Fruit fly (Drosophila melanogaster) whole organism, embryonic: ENCODE results near the gene CG1024.

ENCODE experiments used
- Atf-2 ChIP-seq: fragments of 200-800 bp; sonication (Bioruptor generic); optimal IDR thresholded peaks from 2 replicates; lab custom pipeline; 2016; ENCODE audit warnings: missing biosample characterization, missing genetic modification characterization
- CG10274 ChIP-seq: fragments of 200-800 bp; sonication (Bioruptor generic); optimal IDR thresholded peaks from 3 replicates; lab custom pipeline; 2017; ENCODE audit warnings: missing biosample characterization, mild to moderate bottlenecking, missing genetic modification characterization
- CG11085 ChIP-seq: fragments of 200-800 bp; sonication (Bioruptor generic); IDR thresholded peaks from 2 replicates; pipeline ENCODE4 v1.3.6; 2022; ENCODE audit warnings: missing biosample characterization, missing genetic modification characterization
- CG11247 ChIP-seq: fragments of 200-800 bp; sonication (Bioruptor generic); IDR thresholded peaks from 2 replicates; pipeline ENCODE4 v1.3.6; 2022; ENCODE audit warnings: missing biosample characterization, missing genetic modification characterization
- CG12071 ChIP-seq: fragments of 200-800 bp; sonication (Bioruptor generic); optimal IDR thresholded peaks from 3 replicates; lab custom pipeline; 2018; ENCODE audit warnings: missing biosample characterization, mild to moderate bottlenecking, missing genetic modification characterization
- CG12769 ChIP-seq: fragments of 200-800 bp; sonication (Bioruptor generic); optimal IDR thresholded peaks from 2 replicates; lab custom pipeline; 2019; ENCODE audit warnings: missing biosample characterization, mild to moderate bottlenecking, missing genetic modification characterization, moderate library complexity
- CG13775 ChIP-seq: fragments of 200-800 bp; sonication (Bioruptor generic); optimal IDR thresholded peaks from 3 replicates; lab custom pipeline; 2017; ENCODE audit warnings: missing biosample characterization, mild to moderate bottlenecking, missing genetic modification characterization
- CG15011 ChIP-seq: fragments of 200-800 bp; sonication (Bioruptor generic); optimal IDR thresholded peaks from 3 replicates; lab custom pipeline; 2018; ENCODE audit warnings: missing biosample characterization, mild to moderate bottlenecking, missing genetic modification characterization
- CG18011 ChIP-seq: fragments of 200-800 bp; sonication (Bioruptor generic); optimal IDR thresholded peaks from 2 replicates; lab custom pipeline; 2017; ENCODE audit warnings: missing biosample characterization, missing genetic modification characterization, mild to moderate bottlenecking, moderate library complexity, missing genotype
- CG18262 ChIP-seq: fragments of 200-800 bp; optimal IDR thresholded peaks from 3 replicates; lab custom pipeline; 2019; ENCODE audit warnings: missing biosample characterization, mild to moderate bottlenecking, missing genetic modification characterization, moderate library complexity
- CG18764 ChIP-seq: fragments of 200-800 bp; sonication (Bioruptor generic); optimal IDR thresholded peaks from 3 replicates; lab custom pipeline; 2016; ENCODE audit warnings: missing biosample characterization, missing genetic modification characterization
- CG2116 ChIP-seq: fragments of 200-800 bp; sonication (Bioruptor generic); optimal IDR thresholded peaks from 3 replicates; lab custom pipeline; 2018; ENCODE audit warnings: missing biosample characterization, mild to moderate bottlenecking, missing genetic modification characterization
- CG2120 ChIP-seq: fragments of 200-800 bp; sonication (Bioruptor generic); optimal IDR thresholded peaks from 3 replicates; lab custom pipeline; 2016; ENCODE audit warnings: missing biosample characterization, missing genetic modification characterization
- CG3281 ChIP-seq: fragments of 200-800 bp; sonication (Bioruptor generic); optimal IDR thresholded peaks from 3 replicates; lab custom pipeline; 2017; ENCODE audit warnings: missing biosample characterization, mild to moderate bottlenecking, missing genetic modification characterization
- CG3995 ChIP-seq: fragments of 200-800 bp; sonication (Bioruptor generic); optimal IDR thresholded peaks from 3 replicates; lab custom pipeline; 2016; ENCODE audit warnings: missing biosample characterization, missing genetic modification characterization
- CG6765 ChIP-seq: fragments of 200-800 bp; sonication (Bioruptor generic); optimal IDR thresholded peaks from 3 replicates; lab custom pipeline; 2017; ENCODE audit warnings: missing biosample characterization, mild to moderate bottlenecking, missing genetic modification characterization
- CG6791 ChIP-seq: fragments of 200-800 bp; sonication (Bioruptor generic); IDR thresholded peaks from 3 replicates; pipeline ENCODE4 v1.3.6; 2022; ENCODE audit warnings: missing biosample characterization, missing genetic modification characterization; ENCODE audit not compliant: partially characterized antibody
- CG8924 ChIP-seq: fragments of 200-800 bp; optimal IDR thresholded peaks from 3 replicates; lab custom pipeline; 2019; ENCODE audit warnings: missing biosample characterization, mild to moderate bottlenecking, missing genetic modification characterization, moderate library complexity
- CG8944 ChIP-seq: fragments of 200-800 bp; sonication (Bioruptor generic); optimal IDR thresholded peaks from 3 replicates; lab custom pipeline; 2016; ENCODE audit warnings: missing biosample characterization, missing genetic modification characterization
- CG9609 ChIP-seq: fragments of 200-800 bp; sonication (Bioruptor generic); optimal IDR thresholded peaks from 3 replicates; lab custom pipeline; 2016; ENCODE audit warnings: missing biosample characterization, missing genetic modification characterization
- Dip3 ChIP-seq: fragments of 200-800 bp; sonication (Bioruptor generic); optimal IDR thresholded peaks from 3 replicates; lab custom pipeline; 2016; ENCODE audit warnings: missing biosample characterization, missing genetic modification characterization
- Dll ChIP-seq: fragments of 200-800 bp; sonication (Bioruptor generic); IDR thresholded peaks from 4 replicates; pipeline ENCODE4 v1.3.6; 2022; ENCODE audit warnings: missing biosample characterization, missing genetic modification characterization; ENCODE audit not compliant: partially characterized antibody
- HmgZ ChIP-seq: fragments of 200-800 bp; sonication (Bioruptor generic); optimal IDR thresholded peaks from 2 replicates; lab custom pipeline; 2018; ENCODE audit warnings: missing biosample characterization, mild to moderate bottlenecking, missing genetic modification characterization
- Hmx ChIP-seq: fragments of 200-800 bp; sonication (Bioruptor generic); optimal IDR thresholded peaks from 2 replicates; lab custom pipeline; 2016; ENCODE audit warnings: missing biosample characterization, missing genetic modification characterization
- Ravus ChIP-seq: fragments of 200-800 bp; sonication (Bioruptor generic); IDR thresholded peaks from 2 replicates; pipeline ENCODE4 v1.3.6; 2022; ENCODE audit warnings: missing biosample characterization, missing genetic modification characterization
- Usf ChIP-seq: fragments of 200-800 bp; sonication (Bioruptor generic); optimal IDR thresholded peaks from 2 replicates; lab custom pipeline; 2017; ENCODE audit warnings: missing genotype, missing biosample characterization, missing genetic modification characterization
- ac ChIP-seq: fragments of 200-800 bp; sonication (Bioruptor generic); optimal IDR thresholded peaks from 3 replicates; lab custom pipeline; 2017; ENCODE audit warnings: missing biosample characterization, mild to moderate bottlenecking, missing genetic modification characterization
- az2 ChIP-seq: fragments of 200-800 bp; sonication (Bioruptor generic); optimal IDR thresholded peaks from 3 replicates; lab custom pipeline; 2016; ENCODE audit warnings: missing biosample characterization, missing genetic modification characterization
- chinmo ChIP-seq: fragments of 200-800 bp; sonication (Bioruptor generic); IDR thresholded peaks from 4 replicates; pipeline ENCODE4 v1.3.6; 2022; ENCODE audit warnings: missing biosample characterization, missing genetic modification characterization; ENCODE audit not compliant: partially characterized antibody
- chn ChIP-seq: fragments of 200-800 bp; sonication (Bioruptor generic); optimal IDR thresholded peaks from 2 replicates; lab custom pipeline; 2016; ENCODE audit warnings: missing biosample characterization, missing genetic modification characterization
- dm ChIP-seq: fragments of 200-800 bp; sonication (Bioruptor generic); optimal IDR thresholded peaks from 3 replicates; lab custom pipeline; 2016; ENCODE audit warnings: missing biosample characterization, missing genetic modification characterization
- dmrt11E ChIP-seq: fragments of 200-800 bp; sonication (Bioruptor generic); optimal IDR thresholded peaks from 3 replicates; lab custom pipeline; 2018; ENCODE audit warnings: missing biosample characterization, mild to moderate bottlenecking, missing genetic modification characterization, moderate library complexity
- dmrt99B ChIP-seq: fragments of 200-800 bp; sonication (Bioruptor generic); optimal IDR thresholded peaks from 2 replicates; lab custom pipeline; 2018; ENCODE audit warnings: missing biosample characterization, mild to moderate bottlenecking, missing genetic modification characterization, moderate library complexity
- fu2 ChIP-seq: fragments of 200-800 bp; sonication (Bioruptor generic); optimal IDR thresholded peaks from 2 replicates; lab custom pipeline; 2016; ENCODE audit warnings: missing biosample characterization, missing genetic modification characterization
- grau ChIP-seq: fragments of 200-800 bp; optimal IDR thresholded peaks from 3 replicates; lab custom pipeline; 2019; ENCODE audit warnings: missing biosample characterization, mild to moderate bottlenecking, missing genetic modification characterization, moderate library complexity
- grn ChIP-seq: fragments of 200-800 bp; sonication (Bioruptor generic); optimal IDR thresholded peaks from 3 replicates; lab custom pipeline; 2017; ENCODE audit warnings: missing biosample characterization, missing genetic modification characterization
- kah ChIP-seq: fragments of 200-800 bp; sonication (Bioruptor generic); optimal IDR thresholded peaks from 2 replicates; lab custom pipeline; 2018; ENCODE audit warnings: missing biosample characterization, mild to moderate bottlenecking, missing genetic modification characterization
- lilli ChIP-seq: fragments of 200-800 bp; sonication (Bioruptor generic); optimal IDR thresholded peaks from 3 replicates; lab custom pipeline; 2016; ENCODE audit warnings: missing biosample characterization, missing genetic modification characterization
- oc ChIP-seq: fragments of 200-800 bp; sonication (Bioruptor generic); optimal IDR thresholded peaks from 2 replicates; lab custom pipeline; 2018; ENCODE audit warnings: missing biosample characterization, mild to moderate bottlenecking, missing genetic modification characterization, moderate library complexity
- odd ChIP-seq: fragments of 200-800 bp; sonication (Bioruptor generic); optimal IDR thresholded peaks from 2 replicates; lab custom pipeline; 2017; ENCODE audit warnings: missing biosample characterization, mild to moderate bottlenecking, missing genetic modification characterization
- otp ChIP-seq: fragments of 200-800 bp; sonication (Bioruptor generic); IDR thresholded peaks from 3 replicates; pipeline ENCODE4, ENCODE4 v1.3.6; 2022; ENCODE audit warnings: missing biosample characterization, missing genetic modification characterization
- pnt ChIP-seq: fragments of 200-800 bp; sonication (Bioruptor generic); optimal IDR thresholded peaks from 3 replicates; lab custom pipeline; 2016; ENCODE audit warnings: missing biosample characterization, missing genetic modification characterization
- ranshi ChIP-seq: fragments of 200-800 bp; sonication (Bioruptor generic); IDR thresholded peaks from 2 replicates; pipeline ENCODE4 v1.3.6; 2022; ENCODE audit warnings: missing biosample characterization, missing genetic modification characterization
- schlank ChIP-seq: fragments of 200-800 bp; sonication (Bioruptor generic); optimal IDR thresholded peaks from 2 replicates; lab custom pipeline; 2018; ENCODE audit warnings: missing biosample characterization, mild to moderate bottlenecking, missing genetic modification characterization
- slou ChIP-seq: fragments of 200-800 bp; sonication (Bioruptor generic); optimal IDR thresholded peaks from 3 replicates; lab custom pipeline; 2016; ENCODE audit warnings: missing biosample characterization, missing genetic modification characterization
- stc ChIP-seq: fragments of 200-800 bp; sonication (Bioruptor generic); IDR thresholded peaks from 2 replicates; pipeline ENCODE4 v1.3.6; 2022; ENCODE audit warnings: missing biosample characterization, missing genetic modification characterization
- tup ChIP-seq: fragments of 200-800 bp; sonication (Bioruptor generic); optimal IDR thresholded peaks from 2 replicates; lab custom pipeline; 2016; ENCODE audit warnings: missing biosample characterization, mild to moderate bottlenecking, missing genetic modification characterization, moderate library complexity
- vvl ChIP-seq: fragments of 200-800 bp; sonication (Bioruptor generic); IDR thresholded peaks from 2 replicates; pipeline ENCODE4 v1.3.6; 2022; ENCODE audit warnings: missing biosample characterization, missing genetic modification characterization
- zen ChIP-seq: fragments of 200-800 bp; sonication (Bioruptor generic); optimal IDR thresholded peaks from 3 replicates; lab custom pipeline; 2018; ENCODE audit warnings: missing biosample characterization, mild to moderate bottlenecking, missing genetic modification characterization, moderate library complexity
- zen2 ChIP-seq: fragments of 200-800 bp; sonication (Bioruptor generic); IDR thresholded peaks from 3 replicates; pipeline ENCODE4 v1.3.6; 2022; ENCODE audit warnings: missing biosample characterization, missing genetic modification characterization; ENCODE audit not compliant: partially characterized antibody

CG1024 gene

dm6 chr3R:6400710-6401521 lies 20.8 kb upstream of the CG1024 start (continued):
- TF ChIP-seq CG12071 (GFP tag; lab: Kevin White, UChicago) (peak; percentile 61), odd (GFP tag; lab: Kevin White, UChicago) (no peak), pnt (GFP tag; lab: Kevin White, UChicago) (no peak), CG8924 (tag; lab: Kevin White, UChicago) (peak; percentile 41), CG2116 (no peak), CG3281 (peak; percentile 51), dmrt11E (tag; lab: Kevin White, UChicago) (no peak), CG2120 (GFP tag; lab: Kevin White, UChicago) (no peak), tup (GFP tag; lab: Kevin White, UChicago) (no peak), slou (no peak), Usf (GFP tag; lab: Kevin White, UChicago) (no peak), stc (GFP tag; lab: Robert Waterston, UW) (peak; percentile 43; the same call in 1 of the 2 replicates), CG11085 (GFP tag; lab: Robert Waterston, UW) (no peak), CG6791 (GFP tag; lab: Robert Waterston, UW) (no peak), CG18262 (tag; lab: Kevin White, UChicago) (no peak), grn (no peak), Ravus (no peak), chinmo (peak; percentile 76; the same call in 1 of the 4 replicates), zen2 (GFP tag; lab: Robert Waterston, UW) (no peak), chn (GFP tag; lab: Kevin White, UChicago) (no peak), ac (no peak), Hmx (GFP tag; lab: Kevin White, UChicago) (no peak), grau (tag; lab: Kevin White, UChicago) (peak; percentile 10), CG18764 (GFP tag; lab: Kevin White, UChicago) (no peak), kah (GFP tag; lab: Kevin White, UChicago) (no peak), CG18011 (GFP tag; lab: Kevin White, UChicago) (no peak), otp (no peak), HmgZ (tag; lab: Kevin White, UChicago) (no peak), CG6765 (GFP tag; lab: Kevin White, UChicago) (no peak), dmrt99B (tag; lab: Kevin White, UChicago) (peak; percentile 40), schlank (tag; lab: Kevin White, UChicago) (no peak), CG11247 (no peak), vvl (GFP tag; lab: Robert Waterston, UW) (peak; percentile 46; the same call in 1 of the 2 replicates), CG15011 (GFP tag; lab: Kevin White, UChicago) (peak; percentile 42), CG8944 (GFP tag; lab: Kevin White, UChicago) (no peak), oc (tag; lab: Kevin White, UChicago) (peak; percentile 10), Dll (GFP tag; lab: Robert Waterston, UW) (no peak), dm (GFP tag; lab: Kevin White, UChicago) (no peak), zen (tag; lab: Kevin White, UChicago) (no peak), Dip3 (GFP tag; lab: Kevin White, UChicago) (no peak), az2 (GFP tag; lab: Kevin White, UChicago) (no peak), CG3995 (no peak), CG10274 (GFP tag; lab: Kevin White, UChicago) (no peak), lilli (GFP tag; lab: Kevin White, UChicago) (no peak), CG13775 (GFP tag; lab: Kevin White, UChicago) (no peak), CG9609 (GFP tag; lab: Kevin White, UChicago) (no peak), fu2 (GFP tag; lab: Kevin White, UChicago) (no peak), CG12769 (tag; lab: Kevin White, UChicago) (peak; percentile 38), Atf-2 (no peak), ranshi (GFP tag; lab: Robert Waterston, UW) (no peak)
